Fruit fly (Drosophila melanogaster) whole organism, wandering third instar larva: ENCODE data around the gene nmo.
A peak's percentile ranks its signal among the peaks of the same experiment; 100 is the strongest.

Experiments
- Abd-B ChIP-seq: fragments of >200 bp; optimal IDR thresholded peaks from 2 replicates; lab custom pipeline; 2017; ENCODE audit warnings: missing biosample characterization, missing genetic modification characterization
- CG32264 ChIP-seq: fragments of 200-800 bp; sonication (Bioruptor generic); optimal IDR thresholded peaks from 2 replicates; lab custom pipeline; 2016; ENCODE audit warnings: missing biosample characterization, missing genetic modification characterization
- CG9705 ChIP-seq: fragments of 200-800 bp; sonication (Bioruptor generic); optimal IDR thresholded peaks from 2 replicates; lab custom pipeline; 2018; ENCODE audit warnings: missing biosample characterization, mild to moderate bottlenecking, missing genetic modification characterization
- CrebA ChIP-seq: fragments of 200-800 bp; sonication (Bioruptor generic); optimal IDR thresholded peaks from 2 replicates; lab custom pipeline; 2016; ENCODE audit warnings: missing biosample characterization, mild to moderate bottlenecking, missing genetic modification characterization, borderline replicate concordance
- Dfd ChIP-seq: fragments of >200 bp; optimal IDR thresholded peaks from 2 replicates; lab custom pipeline; 2017; ENCODE audit warnings: missing biosample characterization, missing genetic modification characterization
- GATAd ChIP-seq: sonication (Bioruptor generic); optimal IDR thresholded peaks from 2 replicates; lab custom pipeline; 2016; ENCODE audit warnings: missing biosample characterization, missing genetic modification characterization
- HLH106 ChIP-seq: fragments of 200-800 bp; optimal IDR thresholded peaks from 3 replicates; lab custom pipeline; 2019; ENCODE audit warnings: missing biosample characterization, mild to moderate bottlenecking, missing genetic modification characterization, moderate library complexity
- Hnf4 ChIP-seq: fragments of 200-800 bp; sonication (Bioruptor generic); optimal IDR thresholded peaks from 2 replicates; lab custom pipeline; 2016; ENCODE audit warnings: missing biosample characterization, mild to moderate bottlenecking, missing genetic modification characterization
- Hr78 ChIP-seq: fragments of >200 bp; optimal IDR thresholded peaks from 2 replicates; lab custom pipeline; 2017; ENCODE audit warnings: missing biosample characterization, missing genetic modification characterization
- Hr83 ChIP-seq: fragments of 200-300 bp; sonication (Bioruptor generic); optimal IDR thresholded peaks from 2 replicates; lab custom pipeline; 2016; ENCODE audit warnings: missing biosample characterization, mild to moderate bottlenecking, missing genetic modification characterization, moderate library complexity; ENCODE audit not compliant: poor library complexity, severe bottlenecking
- Jra ChIP-seq: sonication (Bioruptor generic); optimal IDR thresholded peaks from 2 replicates; lab custom pipeline; 2016; ENCODE audit warnings: missing biosample characterization, missing genetic modification characterization
- Myc ChIP-seq: fragments of >200 bp; optimal IDR thresholded peaks from 2 replicates; lab custom pipeline; 2017
- N ChIP-seq: fragments of >200 bp; optimal IDR thresholded peaks from 2 replicates; lab custom pipeline; 2018; ENCODE audit warnings: missing biosample characterization, missing external identifiers, missing genetic modification characterization
- OdsH ChIP-seq: fragments of 200-800 bp; sonication (Bioruptor generic); optimal IDR thresholded peaks from 2 replicates; lab custom pipeline; 2016; ENCODE audit warnings: missing biosample characterization, mild to moderate bottlenecking, missing genetic modification characterization
- Sp1 ChIP-seq: fragments of 200-800 bp; sonication (Bioruptor generic); optimal IDR thresholded peaks from 3 replicates; lab custom pipeline; 2019; ENCODE audit warnings: missing biosample characterization, mild to moderate bottlenecking, missing genetic modification characterization, moderate library complexity
- Vsx2 ChIP-seq: fragments of 200-300, 225-300 bp; sonication (Bioruptor generic); optimal IDR thresholded peaks from 2 replicates; lab custom pipeline; 2018; ENCODE audit warnings: missing biosample characterization, missing genetic modification characterization; ENCODE audit not compliant: partially characterized antibody
- br ChIP-seq: fragments of 200-800 bp; sonication (Bioruptor generic); optimal IDR thresholded peaks from 2 replicates; lab custom pipeline; 2016; ENCODE audit warnings: missing biosample characterization, missing genetic modification characterization
- brk ChIP-seq: fragments of 200-800 bp; sonication (Bioruptor generic); optimal IDR thresholded peaks from 2 replicates; lab custom pipeline; 2016; ENCODE audit warnings: missing biosample characterization, mild to moderate bottlenecking, missing genetic modification characterization
- dl ChIP-seq, 2 experiments: fragments of 175-275, 200-275 bp in 1 of 2; fragments of 200-275 bp in 1 of 2; sonication (Bioruptor generic); optimal IDR thresholded peaks; lab custom pipeline; 2018; ENCODE audit warnings: mild to moderate bottlenecking in 2 of 2, missing biosample characterization in 2 of 2, missing genetic modification characterization in 2 of 2, moderate library complexity in 2 of 2; ENCODE audit not compliant: partially characterized antibody in 2 of 2, insufficient read depth in 1 of 2
- dmrt93B ChIP-seq: fragments of 200-800 bp; sonication (Bioruptor generic); optimal IDR thresholded peaks from 2 replicates; lab custom pipeline; 2018; ENCODE audit warnings: missing biosample characterization, mild to moderate bottlenecking, missing genetic modification characterization
- dsf ChIP-seq: sonication (Bioruptor generic); optimal IDR thresholded peaks from 2 replicates; lab custom pipeline; 2016; ENCODE audit warnings: missing biosample characterization, missing genetic modification characterization, borderline replicate concordance
- ey ChIP-seq: fragments of 200-800 bp; sonication (Bioruptor generic); optimal IDR thresholded peaks from 2 replicates; lab custom pipeline; 2016; ENCODE audit warnings: missing biosample characterization, missing genetic modification characterization
- foxo ChIP-seq, 2 experiments: fragments of 200-800 bp; sonication (Bioruptor generic); optimal IDR thresholded peaks; 2 replicates in 1 of 2; 3 replicates in 1 of 2; lab custom pipeline; 2016 to 2017; ENCODE audit warnings: missing biosample characterization in 2 of 2, missing genetic modification characterization in 2 of 2
- fru ChIP-seq: fragments of 200-800 bp; sonication (Bioruptor generic); optimal IDR thresholded peaks from 3 replicates; lab custom pipeline; 2016; ENCODE audit warnings: missing biosample characterization, mild to moderate bottlenecking, missing genetic modification characterization
- h ChIP-seq: fragments of 200-800 bp; sonication (Bioruptor generic); optimal IDR thresholded peaks from 3 replicates; lab custom pipeline; 2016; ENCODE audit warnings: missing biosample characterization, mild to moderate bottlenecking, missing genetic modification characterization
- jim ChIP-seq: fragments of 175-275, 200-325 bp; sonication (Bioruptor generic); optimal IDR thresholded peaks from 2 replicates; lab custom pipeline; 2016; ENCODE audit warnings: missing biosample characterization, mild to moderate bottlenecking, missing genetic modification characterization
- psq ChIP-seq: fragments of 200-800 bp; sonication (Bioruptor generic); optimal IDR thresholded peaks from 3 replicates; lab custom pipeline; 2017; ENCODE audit warnings: missing biosample characterization, mild to moderate bottlenecking, missing genetic modification characterization, moderate library complexity
- rgr ChIP-seq: fragments of 200-800 bp; sonication (Bioruptor generic); optimal IDR thresholded peaks from 3 replicates; lab custom pipeline; 2016; ENCODE audit warnings: missing biosample characterization, mild to moderate bottlenecking, missing genetic modification characterization
- sv ChIP-seq: fragments of 200-800 bp; sonication (Bioruptor generic); optimal IDR thresholded peaks from 3 replicates; lab custom pipeline; 2016; ENCODE audit warnings: missing biosample characterization, missing genetic modification characterization
- usp ChIP-seq: fragments of >200 bp; optimal IDR thresholded peaks from 2 replicates; lab custom pipeline; 2017; ENCODE audit warnings: missing biosample characterization, missing genetic modification characterization

The nmo gene

dm6 chr3L:8027212-8027611 is 48.4 kb downstream of the nmo start:
- peak; percentile 59 for TF ChIP-seq Dfd (GFP tag; lab: Kevin White, UChicago)
- no peak for TF ChIP-seq HLH106 (tag; lab: Kevin White, UChicago)
- TF ChIP-seq, all 38 proteins: peak for 1

- peak; percentile 31 for TF ChIP-seq psq
- peak; percentile 1 for TF ChIP-seq br (GFP tag; lab: Kevin White, UChicago)
- peak; percentile 63 for TF ChIP-seq Sp1 (GFP tag; lab: Kevin White, UChicago)
- peak; percentile 69 for TF ChIP-seq OdsH (GFP tag; lab: Kevin White, UChicago)
- TF ChIP-seq Hr83 = no peak
- no peak for TF ChIP-seq Vsx2 (GFP tag; lab: Kevin White, UChicago)
- TF ChIP-seq CG9705 (GFP tag; lab: Kevin White, UChicago) = no peak
- TF ChIP-seq sv (GFP tag; lab: Kevin White, UChicago) = no peak
- peak; percentile 58 for TF ChIP-seq h (GFP tag; lab: Kevin White, UChicago)
- TF ChIP-seq dsf = no peak
- TF ChIP-seq fru (GFP tag; lab: Kevin White, UChicago) = peak; percentile 48
- peak; percentile 53 for TF ChIP-seq dmrt93B (GFP tag; lab: Kevin White, UChicago)
- TF ChIP-seq HLH106 (tag; lab: Kevin White, UChicago) = peak; percentile 60
- TF ChIP-seq rgr (GFP tag; lab: Kevin White, UChicago) = peak; percentile 63
- peak; percentile 40 for TF ChIP-seq ey (GFP tag; lab: Kevin White, UChicago)
- no peak for TF ChIP-seq usp (GFP tag; lab: Kevin White, UChicago)
- TF ChIP-seq CrebA = no peak
- no peak for TF ChIP-seq Jra (GFP tag; lab: Kevin White, UChicago)
- TF ChIP-seq CG32264 (GFP tag; lab: Kevin White, UChicago) = no peak
- TF ChIP-seq Hnf4 (GFP tag; lab: Kevin White, UChicago) = peak; percentile 37
- peak in 1 of 2 experiments; percentile 66 for TF ChIP-seq foxo (GFP tag; optimal IDR thresholded peaks at IDR 0.05; lab: Kevin White, UChicago)
- TF ChIP-seq Hr78 (GFP tag; lab: Kevin White, UChicago) = no peak
- TF ChIP-seq N (GFP tag; lab: Kevin White, UChicago) = no peak
- peak; percentile 71 for TF ChIP-seq Dfd (GFP tag; lab: Kevin White, UChicago)
- no peak for TF ChIP-seq GATAd (GFP tag; lab: Kevin White, UChicago)
- peak; percentile 37 for TF ChIP-seq brk (GFP tag; lab: Kevin White, UChicago)
Observed at dm6 chr3L:8027666-8028314, 48.9 kb downstream of the nmo start.

dm6 chr3L:8028493-8029193 is 49.8 kb downstream of the nmo start:
- no peak for TF ChIP-seq Jra (GFP tag; lab: Kevin White, UChicago)
- no peak for TF ChIP-seq Myc (lab: Kevin White, UChicago)
- no peak for TF ChIP-seq ey (GFP tag; lab: Kevin White, UChicago)
- no peak for TF ChIP-seq fru (GFP tag; lab: Kevin White, UChicago)
- TF ChIP-seq Abd-B (GFP tag; lab: Kevin White, UChicago) = no peak
- TF ChIP-seq Vsx2 (GFP tag; lab: Kevin White, UChicago) = no peak
- TF ChIP-seq brk (GFP tag; lab: Kevin White, UChicago) = no peak
- TF ChIP-seq dl (GFP tag; optimal IDR thresholded peaks at IDR 0.05; lab: Kevin White, UChicago; ENCODE audit: insufficient read depth in 1 of 2, partially characterized antibody in 2 of 2) = no peak

dm6 chr3L:8029194-8029747 is 50.4 kb downstream of the nmo start:
- no peak for TF ChIP-seq Myc (lab: Kevin White, UChicago)
- peak; percentile 2 for TF ChIP-seq h (GFP tag; lab: Kevin White, UChicago)
- TF ChIP-seq foxo (GFP tag; optimal IDR thresholded peaks at IDR 0.05; lab: Kevin White, UChicago) = no peak
- TF ChIP-seq OdsH (GFP tag; lab: Kevin White, UChicago) = no peak
- TF ChIP-seq jim (GFP tag; lab: Kevin White, UChicago) = no peak
- no peak for TF ChIP-seq CrebA
- TF ChIP-seq dmrt93B (GFP tag; lab: Kevin White, UChicago) = no peak
